Fruit fly (Drosophila melanogaster) whole organism, prepupa: Measurements from ENCODE around the gene Sid.

ENCODE experiments used
- CG10631 ChIP-seq: fragments of 200-800 bp; sonication (Bioruptor generic); optimal IDR thresholded peaks from 2 replicates; lab custom pipeline; 2016; ENCODE audit warnings: missing biosample characterization, missing genetic modification characterization
- CG10669 ChIP-seq: fragments of 200-800 bp; sonication (Bioruptor generic); optimal IDR thresholded peaks from 3 replicates; lab custom pipeline; 2018; ENCODE audit warnings: missing biosample characterization, mild to moderate bottlenecking, missing genetic modification characterization, moderate library complexity
- CG11902 ChIP-seq: fragments of 200-800 bp; sonication (Bioruptor generic); optimal IDR thresholded peaks from 3 replicates; lab custom pipeline; 2016; ENCODE audit warnings: missing biosample characterization, missing genetic modification characterization
- CG15336 ChIP-seq: fragments of 200-800 bp; sonication (Bioruptor generic); IDR thresholded peaks from 2 replicates; pipeline ENCODE4 v1.3.6; 2022; ENCODE audit warnings: missing biosample characterization, missing genetic modification characterization
- CG16779 ChIP-seq: fragments of 200-800 bp; sonication (Bioruptor generic); optimal IDR thresholded peaks from 3 replicates; lab custom pipeline; 2017; ENCODE audit warnings: missing biosample characterization, mild to moderate bottlenecking, missing genetic modification characterization
- CG3032 ChIP-seq: fragments of 200-800 bp; optimal IDR thresholded peaks from 2 replicates; lab custom pipeline; 2019; ENCODE audit warnings: missing biosample characterization, mild to moderate bottlenecking, missing genetic modification characterization, moderate library complexity
- CG31627 ChIP-seq: fragments of 200-800 bp; sonication (Bioruptor generic); optimal IDR thresholded peaks from 3 replicates; lab custom pipeline; 2016; ENCODE audit warnings: missing biosample characterization, missing genetic modification characterization
- CG32006 ChIP-seq: fragments of 200-800 bp; sonication (Bioruptor generic); optimal IDR thresholded peaks from 3 replicates; lab custom pipeline; 2017; ENCODE audit warnings: missing biosample characterization, mild to moderate bottlenecking, missing genetic modification characterization
- CG4318 ChIP-seq: fragments of 200-800 bp; sonication (Bioruptor generic); optimal IDR thresholded peaks from 3 replicates; lab custom pipeline; 2017; ENCODE audit warnings: missing biosample characterization, mild to moderate bottlenecking, missing genetic modification characterization
- CG6163 ChIP-seq: fragments of 200-800 bp; sonication (Bioruptor generic); IDR thresholded peaks from 3 replicates; pipeline ENCODE4 v1.3.6; 2022; ENCODE audit warnings: missing biosample characterization, missing genetic modification characterization
- CG6808 ChIP-seq: fragments of 200-800 bp; sonication (Bioruptor generic); optimal IDR thresholded peaks from 3 replicates; lab custom pipeline; 2017; ENCODE audit warnings: missing biosample characterization, missing genetic modification characterization, mild to moderate bottlenecking, moderate library complexity, missing genetic modification reagents
- CG8119 ChIP-seq: fragments of 200-800 bp; sonication (Bioruptor generic); IDR thresholded peaks from 3 replicates; pipeline ENCODE4 v1.3.6; 2022; ENCODE audit warnings: missing biosample characterization, missing genetic modification characterization
- CG9139 ChIP-seq: fragments of 200-800 bp; sonication (Bioruptor generic); optimal IDR thresholded peaks from 3 replicates; lab custom pipeline; 2017; ENCODE audit warnings: missing biosample characterization, mild to moderate bottlenecking, missing genetic modification characterization
- Eip78C ChIP-seq: fragments of 200-800 bp; sonication (Bioruptor generic); peaks from one replicate; lab custom pipeline; 2016; ENCODE audit warnings: missing biosample characterization, missing genetic modification characterization
- Eip93F ChIP-seq: fragments of 200-800 bp; sonication (Bioruptor generic); optimal IDR thresholded peaks from 2 replicates; lab custom pipeline; 2016; ENCODE audit warnings: missing biosample characterization, mild to moderate bottlenecking, missing genetic modification characterization
- Ets96B ChIP-seq: fragments of 200-800 bp; optimal IDR thresholded peaks from 2 replicates; lab custom pipeline; 2019; ENCODE audit warnings: missing biosample characterization, mild to moderate bottlenecking, missing genetic modification characterization, moderate library complexity
- Gug ChIP-seq: fragments of 200-800 bp; sonication (Bioruptor generic); IDR thresholded peaks from 2 replicates; pipeline ENCODE4 v1.3.6; 2022; ENCODE audit warnings: missing biosample characterization, missing genetic modification characterization
- Hr38 ChIP-seq: sonication (Bioruptor generic); optimal IDR thresholded peaks from 2 replicates; lab custom pipeline; 2016; ENCODE audit warnings: missing biosample characterization, missing genetic modification characterization
- Hr39 ChIP-seq: fragments of 200-800 bp; sonication (Bioruptor generic); optimal IDR thresholded peaks from 2 replicates; lab custom pipeline; 2016; ENCODE audit warnings: missing biosample characterization, missing genetic modification characterization
- Hr4 ChIP-seq: fragments of 200-800 bp; sonication (Bioruptor generic); optimal IDR thresholded peaks from 3 replicates; lab custom pipeline; 2016; ENCODE audit warnings: missing biosample characterization, missing genetic modification characterization
- Lpt ChIP-seq: fragments of 200-800 bp; sonication (Bioruptor generic); optimal IDR thresholded peaks from 3 replicates; lab custom pipeline; 2016; ENCODE audit warnings: missing biosample characterization, missing genetic modification characterization
- Met ChIP-seq: fragments of 200-800 bp; sonication (Bioruptor generic); optimal IDR thresholded peaks from 3 replicates; lab custom pipeline; 2016; ENCODE audit warnings: missing biosample characterization, missing genetic modification characterization
- Sox102F ChIP-seq: fragments of 200-800 bp; sonication (Bioruptor generic); optimal IDR thresholded peaks from 2 replicates; lab custom pipeline; 2016; ENCODE audit warnings: missing biosample characterization, mild to moderate bottlenecking, missing genetic modification characterization
- achi ChIP-seq: fragments of 200-800 bp; sonication (Bioruptor generic); optimal IDR thresholded peaks from 3 replicates; lab custom pipeline; 2016; ENCODE audit warnings: missing biosample characterization, missing genetic modification characterization
- acj6 ChIP-seq: fragments of 200-800 bp; sonication (Bioruptor generic); optimal IDR thresholded peaks from 3 replicates; lab custom pipeline; 2016; ENCODE audit warnings: missing biosample characterization, missing genetic modification characterization
- cyc ChIP-seq: fragments of 200-800 bp; sonication (Bioruptor generic); optimal IDR thresholded peaks from 3 replicates; lab custom pipeline; 2016; ENCODE audit warnings: missing biosample characterization, missing genetic modification characterization
- dac ChIP-seq: fragments of 200-800 bp; sonication (Bioruptor generic); optimal IDR thresholded peaks from 2 replicates; lab custom pipeline; 2017; ENCODE audit warnings: missing biosample characterization, mild to moderate bottlenecking, missing genetic modification characterization
- dsx ChIP-seq: fragments of 200-800 bp; optimal IDR thresholded peaks from 3 replicates; lab custom pipeline; 2019; ENCODE audit warnings: missing biosample characterization, mild to moderate bottlenecking, missing genetic modification characterization, moderate library complexity; ENCODE audit not compliant: poor library complexity, severe bottlenecking
- eg ChIP-seq: fragments of 200-800 bp; sonication (Bioruptor generic); IDR thresholded peaks from 3 replicates; pipeline ENCODE4 v1.3.6; 2022; ENCODE audit warnings: missing biosample characterization, missing genetic modification characterization
- esn ChIP-seq: fragments of 200-800 bp; sonication (Bioruptor generic); optimal IDR thresholded peaks from 2 replicates; lab custom pipeline; 2016; ENCODE audit warnings: missing biosample characterization, mild to moderate bottlenecking, missing genetic modification characterization, moderate library complexity
- fkh ChIP-seq: fragments of 200-800 bp; sonication (Bioruptor generic); optimal IDR thresholded peaks from 3 replicates; lab custom pipeline; 2017; ENCODE audit warnings: missing biosample characterization, mild to moderate bottlenecking, missing genetic modification characterization, moderate library complexity
- lz ChIP-seq: fragments of 200-800 bp; sonication (Bioruptor generic); optimal IDR thresholded peaks from 3 replicates; lab custom pipeline; 2016; ENCODE audit warnings: missing biosample characterization, missing genetic modification characterization
- pdm3 ChIP-seq: fragments of 200-800 bp; sonication (Bioruptor generic); optimal IDR thresholded peaks from 3 replicates; lab custom pipeline; 2016; ENCODE audit warnings: missing biosample characterization, missing genetic modification characterization
- salr ChIP-seq, 2 experiments: fragments of 200-800 bp; sonication (Bioruptor generic); optimal IDR thresholded peaks; 3 replicates each; lab custom pipeline; 2016 to 2018; ENCODE audit warnings: missing biosample characterization in 2 of 2, missing genetic modification characterization in 2 of 2, mild to moderate bottlenecking in 1 of 2
- spab ChIP-seq: fragments of 200-800 bp; sonication (Bioruptor generic); optimal IDR thresholded peaks from 2 replicates; lab custom pipeline; 2017; ENCODE audit warnings: missing biosample characterization, mild to moderate bottlenecking, missing genetic modification characterization, missing genetic modification reagents
- svp ChIP-seq: fragments of 200-800 bp; sonication (Bioruptor generic); peaks from one replicate; lab custom pipeline; 2016; ENCODE audit warnings: missing biosample characterization, missing genetic modification characterization
- topi ChIP-seq: fragments of 200-800 bp; sonication (Bioruptor generic); optimal IDR thresholded peaks from 3 replicates; lab custom pipeline; 2016; ENCODE audit warnings: missing biosample characterization, missing genetic modification characterization

The Sid gene

DNA sequence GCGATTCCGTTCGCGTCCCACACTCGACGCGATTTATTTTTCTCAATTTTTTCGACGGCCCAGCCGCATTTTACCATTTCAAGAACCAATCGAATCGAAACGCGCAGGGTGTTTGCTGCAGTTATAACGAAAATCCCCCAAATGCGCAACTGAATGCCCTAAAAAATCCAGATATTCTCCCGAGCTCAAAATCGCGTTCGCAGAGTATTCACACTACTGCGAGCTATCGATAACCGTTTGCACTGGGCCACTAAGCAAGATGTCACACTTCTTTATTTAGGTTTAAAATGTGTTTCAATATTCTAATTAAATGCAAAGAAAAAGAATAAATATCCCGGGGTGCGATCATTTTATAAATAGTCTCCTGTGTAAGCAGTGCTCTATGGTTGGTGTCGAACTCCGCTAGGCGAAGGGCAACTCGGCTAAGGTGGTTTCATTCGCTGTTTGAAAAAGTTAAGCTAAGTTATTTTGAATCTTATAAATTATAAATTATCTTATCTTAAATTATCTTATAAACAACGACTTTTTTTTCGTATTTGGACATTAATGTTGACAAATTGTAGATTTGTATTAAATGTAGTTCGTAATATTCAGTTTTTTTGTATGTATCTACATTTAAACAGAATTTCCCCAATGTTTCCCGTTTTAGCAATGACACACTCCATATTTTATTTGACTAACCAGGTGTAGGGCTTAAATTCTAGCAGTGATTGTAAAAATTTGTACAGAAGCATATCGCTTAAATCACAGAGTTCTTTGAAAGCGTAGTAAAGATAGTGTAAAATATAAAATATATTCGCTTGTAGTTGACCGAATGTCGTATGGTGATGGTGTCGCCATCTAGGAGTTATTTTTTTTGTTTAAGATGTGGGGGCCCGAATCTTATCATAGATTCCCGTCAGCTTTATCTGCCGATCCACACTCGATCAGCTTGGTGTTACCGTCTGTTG is 35.2 kb upstream of the Sid start, which contains the start of gene CG10011 (continued):
- TF ChIP-seq CG8119 (GFP tag; lab: Robert Waterston, UW) (no peak), achi (GFP tag; lab: Kevin White, UChicago) (no peak), CG6163 (GFP tag; lab: Robert Waterston, UW) (peak; percentile 30; the same call in 1 of the 3 replicates), eg (GFP tag; lab: Robert Waterston, UW) (0 out of 3 replicates have a peak, but pooled peaks have one; percentile 25), Sox102F (GFP tag; lab: Kevin White, UChicago) (peak; percentile 11), CG16779 (tag; lab: Kevin White, UChicago) (no peak), CG10631 (GFP tag; lab: Kevin White, UChicago) (no peak), CG31627 (GFP tag; lab: Kevin White, UChicago) (no peak), salr (GFP tag; optimal IDR thresholded peaks at IDR 0.05; lab: Kevin White, UChicago) (no peak), Eip78C (GFP tag; lab: Kevin White, UChicago) (peak; percentile 75), Hr39 (GFP tag; lab: Kevin White, UChicago) (no peak), lz (GFP tag; lab: Kevin White, UChicago) (peak; percentile 2), esn (peak; percentile 37), fkh (GFP tag; lab: Kevin White, UChicago) (no peak), Gug (GFP tag; lab: Robert Waterston, UW) (no peak), pdm3 (GFP tag; lab: Kevin White, UChicago) (no peak), Lpt (GFP tag; lab: Kevin White, UChicago) (no peak), CG9139 (GFP tag; lab: Kevin White, UChicago) (no peak), dac (GFP tag; lab: Kevin White, UChicago) (no peak), Ets96B (no peak), CG11902 (GFP tag; lab: Kevin White, UChicago) (no peak), CG4318 (no peak), Met (peak; percentile 20), topi (GFP tag; lab: Kevin White, UChicago) (no peak), spab (GFP tag; lab: Kevin White, UChicago) (no peak), CG3032 (tag; lab: Kevin White, UChicago) (no peak), acj6 (GFP tag; lab: Kevin White, UChicago) (no peak), Eip93F (GFP tag; lab: Kevin White, UChicago) (no peak), dsx (GFP tag; lab: Kevin White, UChicago) (no peak), CG15336 (GFP tag; lab: Robert Waterston, UW) (peak; percentile 30; the same call in 1 of the 2 replicates), CG10669 (GFP tag; lab: Kevin White, UChicago) (no peak), Hr4 (no peak), CG32006 (GFP tag; lab: Kevin White, UChicago) (no peak), Hr38 (GFP tag; lab: Kevin White, UChicago) (no peak), cyc (no peak)

DNA sequence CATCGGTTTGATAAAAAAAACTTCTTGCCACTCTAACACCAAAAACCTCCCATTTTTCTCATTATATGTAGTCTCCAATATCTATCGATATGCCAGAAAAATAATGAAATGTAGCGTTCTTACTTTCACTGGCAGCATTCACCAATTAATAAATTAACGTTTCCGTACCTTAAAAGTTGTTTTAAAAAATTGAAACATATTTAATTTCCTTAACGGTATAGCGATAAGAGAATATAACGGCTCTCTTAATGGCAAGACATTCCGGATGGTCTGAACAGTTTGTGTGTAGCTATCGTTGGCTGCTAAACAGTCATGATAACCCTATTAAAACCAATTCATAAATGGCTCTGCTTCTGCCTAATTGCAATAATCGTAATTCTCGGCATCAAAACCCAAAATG is 34.4 kb upstream of the Sid start, which contains the start of gene CG9988:
Gene CG9988, plus strand, starts transcription at position 301 of the 400 bp plus-strand sequence.
- TF ChIP-seq Hr4 (no peak), Met (no peak), CG4318 (no peak), esn (no peak), CG8119 (GFP tag; lab: Robert Waterston, UW) (no peak), CG6808 (GFP tag; lab: Kevin White, UChicago) (no peak)

DNA sequence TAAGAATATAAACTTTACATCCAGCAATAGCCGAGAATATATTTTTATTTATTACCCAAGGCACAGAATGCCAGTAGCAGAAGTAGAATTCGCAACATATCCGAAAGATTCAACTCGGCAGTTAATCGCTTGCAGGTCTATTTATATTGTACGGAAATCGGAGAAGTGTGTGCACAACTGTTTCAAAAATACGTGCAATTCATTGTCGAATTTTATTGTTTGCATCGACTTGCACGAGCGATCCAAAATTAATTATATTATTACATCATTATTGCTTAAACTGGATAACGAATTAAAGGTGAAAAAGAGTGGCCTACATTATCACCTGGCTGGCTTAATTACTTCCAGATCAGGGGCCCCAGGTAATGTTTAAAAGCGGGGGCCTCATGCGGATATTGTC is 27.7 kb upstream of the Sid start, which contains the start of gene CG14062:
Gene CG14062, minus strand, starts transcription at position 101 of the 400 bp plus-strand sequence.
- peak; percentile 10 for TF ChIP-seq svp (GFP tag; lab: Kevin White, UChicago)
- TF ChIP-seq Hr39 (GFP tag; lab: Kevin White, UChicago), result no peak
